Comparison of ENCODE assay signal across 4 worm cellular contexts in genomic region chrII:14360675-14361074, ce11.
TF ChIP-seq lines count a peak whose summit lies in the region.

No protein-coding gene starts in this region.

TF ChIP-seq in whole organism, L4 larva, 104 proteins besides CTCF, POLR2A, EP300 and RAD21:
- TF ChIP-seq D1046.2 (GFP tag; IDR thresholded peaks at IDR 0.05; lab: Robert Waterston, UW) (0 out of 2 replicates have a peak, but pooled peaks have one; percentile 33), egl-43 (GFP tag; IDR thresholded peaks at IDR 0.05; lab: Robert Waterston, UW) (0 out of 2 replicates have a peak, but pooled peaks have one; percentile 27), nhr-42 (GFP tag; IDR thresholded peaks at IDR 0.05; lab: Robert Waterston, UW) (0 out of 2 replicates have a peak, but pooled peaks have one; percentile 4), ceh-28 (tag; optimal IDR thresholded peaks at IDR 0.05; lab: Kevin White, UChicago) (no peak), unc-130 (GFP tag; optimal IDR thresholded peaks at IDR 0.05; lab: Kevin White, UChicago) (no peak), lin-15B (tag; optimal IDR thresholded peaks at IDR 0.05; lab: Kevin White, UChicago) (no peak), mxl-2 (GFP tag; conservative IDR thresholded peaks at IDR 0.05; lab: Robert Waterston, UW) (no peak), set-16 (GFP tag; IDR thresholded peaks at IDR 0.05; lab: Robert Waterston, UW) (peak; percentile 53; the same call in 1 of the 2 replicates)

TF ChIP-seq in whole organism, late embryonic, 69 proteins besides CTCF, POLR2A, EP300 and RAD21:
- no peak for TF ChIP-seq hlh-8 (tag; optimal IDR thresholded peaks at IDR 0.05; lab: Kevin White, UChicago)
- no peak for TF ChIP-seq tbx-7 (tag; optimal IDR thresholded peaks at IDR 0.05; lab: Kevin White, UChicago)
- peak; percentile 8 for TF ChIP-seq sdc-2 (tag; optimal IDR thresholded peaks at IDR 0.05; lab: Kevin White, UChicago)
- TF ChIP-seq hlh-13 (GFP tag; optimal IDR thresholded peaks at IDR 0.05; lab: Kevin White, UChicago), result no peak
- no peak for TF ChIP-seq sox-2 (GFP tag; IDR thresholded peaks at IDR 0.05; lab: Robert Waterston, UW)
TF ChIP-seq in whole organism, late embryonic: peak in this region for 1.

TF ChIP-seq in whole organism, midembryonic, 9 proteins besides CTCF, POLR2A, EP300 and RAD21:
- no peak for TF ChIP-seq tab-1 (GFP tag; IDR thresholded peaks at IDR 0.05; lab: Robert Waterston, UW)
- TF ChIP-seq flt-1 (GFP tag; IDR thresholded peaks at IDR 0.05; lab: Robert Waterston, UW), result 0 out of 2 replicates have a peak, but pooled peaks have one; percentile 19

TF ChIP-seq in whole organism, young adult, 124 proteins besides CTCF, POLR2A, EP300 and RAD21:
- TF ChIP-seq hsf-1 (GFP tag; IDR thresholded peaks at IDR 0.05; lab: Robert Waterston, UW) (no peak), bed-1 (GFP tag; IDR thresholded peaks at IDR 0.05; lab: Robert Waterston, UW) (0 out of 2 replicates have a peak, but pooled peaks have one; percentile 4), pha-4 (tag; optimal IDR thresholded peaks at IDR 0.05; lab: Kevin White, UChicago) (no peak), zfh-2 (GFP tag; conservative IDR thresholded peaks at IDR 0.05; lab: Robert Waterston, UW) (peak; percentile 52; the same call in 1 of the 2 replicates), gei-17 (GFP tag; optimal IDR thresholded peaks at IDR 0.05; lab: Kevin White, UChicago) (no peak)
